Fruit fly (Drosophila melanogaster) Kc167 (cell line): ENCODE data around the gene schuy.

Source experiments
- Myc ChIP-seq: fragments of >200 bp; optimal IDR thresholded peaks from 2 replicates; lab custom pipeline; 2017; ENCODE audit warnings: missing external identifiers
- psq ChIP-seq: fragments of >200 bp; optimal IDR thresholded peaks from 2 replicates; lab custom pipeline; 2017; ENCODE audit warnings: missing external identifiers

- TF ChIP-seq psq (lab: Kevin White, UChicago) (no peak), Myc (no peak)
These were observed 34.9 kb upstream of the schuy start, which contains the start of gene CG32219 for dm6 chr3L:19951035-19951434.
